Worm (Caenorhabditis elegans): ENCODE data around the gene twk-26.

Gene twk-26

DNA sequence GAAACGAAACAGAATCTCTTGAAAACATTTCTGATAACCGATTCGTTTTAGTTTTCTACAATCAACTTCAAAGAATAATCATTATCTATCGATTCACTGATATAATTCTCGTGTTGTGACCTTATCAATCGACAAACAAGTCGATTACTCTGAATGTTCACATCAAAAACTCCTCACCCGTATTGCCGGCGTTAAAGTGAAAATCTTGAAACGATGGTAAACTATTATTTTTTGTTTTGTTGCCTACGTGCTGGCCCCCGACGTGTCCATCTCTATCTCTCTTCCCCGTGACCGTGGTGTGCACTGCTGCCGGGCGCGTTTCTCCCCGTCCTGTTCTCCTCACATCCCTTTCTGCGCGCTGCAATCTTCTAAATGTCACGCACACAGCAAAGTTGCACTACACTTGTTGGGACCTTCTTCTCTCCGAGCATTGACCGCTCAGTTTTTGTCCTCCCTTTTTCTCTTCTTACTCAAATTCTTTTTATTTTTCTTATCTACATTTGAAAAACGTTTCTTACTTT lies 35.3 kb upstream of the twk-26 start (continued):
- TF ChIP-seq spr-1 (tag; optimal IDR thresholded peaks at IDR 0.05) (no peak), mxl-3 (GFP tag; optimal IDR thresholded peaks at IDR 0.05) (peak; percentile 21), mep-1 (tag; optimal IDR thresholded peaks at IDR 0.05) (peak; percentile 69), unc-130 (GFP tag; optimal IDR thresholded peaks at IDR 0.05) (no peak)

DNA sequence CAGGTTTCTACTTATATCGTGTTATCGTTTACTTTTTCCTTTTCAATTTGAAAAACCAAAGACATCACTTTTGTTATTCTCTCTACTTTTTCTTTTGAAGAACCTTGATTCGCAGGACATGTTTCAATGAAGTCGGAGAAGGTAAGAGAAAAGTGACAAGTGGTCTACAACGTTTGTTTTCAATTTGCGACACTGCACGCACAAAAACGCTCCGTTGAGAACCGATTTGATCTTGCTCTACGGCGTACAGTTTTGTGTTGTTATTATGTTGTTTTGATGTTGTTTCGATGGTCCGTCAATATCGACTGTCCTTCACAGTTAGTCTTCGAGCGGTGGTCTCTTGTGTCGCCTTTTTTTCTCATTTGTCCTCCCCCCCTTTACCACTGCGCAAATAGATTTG lies 34.8 kb upstream of the twk-26 start, which contains the start of gene pccb-1:
pccb-1 (plus strand) TSS at position 127 of the 400 bp plus-strand sequence.
- TF ChIP-seq sdz-12 (GFP tag; optimal IDR thresholded peaks at IDR 0.05), result no peak
- TF ChIP-seq tag-97 (GFP tag; IDR thresholded peaks at IDR 0.05), result no peak
- TF ChIP-seq ceh-62 (tag; optimal IDR thresholded peaks at IDR 0.05), result no peak

DNA sequence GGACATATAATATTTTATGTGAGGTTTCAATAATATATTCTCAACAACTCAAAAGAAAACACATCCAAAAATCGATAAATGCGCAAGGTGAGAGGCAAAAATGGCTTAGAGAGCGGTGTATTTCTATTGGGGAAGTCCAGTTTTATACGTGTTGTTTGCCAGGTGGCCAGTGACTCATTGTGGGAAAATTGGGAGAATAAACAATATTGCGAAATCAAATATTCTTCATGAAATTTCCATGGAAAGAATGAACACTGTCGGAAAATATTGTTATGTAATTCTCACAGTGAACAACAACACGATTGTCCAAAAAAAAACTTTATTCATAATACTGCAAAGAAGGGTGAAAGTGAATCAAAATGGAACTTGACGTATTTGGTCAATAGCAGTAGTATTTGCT lies 33.0 kb upstream of the twk-26 start:
- TF ChIP-seq ztf-11 (tag; optimal IDR thresholded peaks at IDR 0.05), result no peak
- no peak for TF ChIP-seq zfp-3 (GFP tag; conservative IDR thresholded peaks at IDR 0.05)

DNA sequence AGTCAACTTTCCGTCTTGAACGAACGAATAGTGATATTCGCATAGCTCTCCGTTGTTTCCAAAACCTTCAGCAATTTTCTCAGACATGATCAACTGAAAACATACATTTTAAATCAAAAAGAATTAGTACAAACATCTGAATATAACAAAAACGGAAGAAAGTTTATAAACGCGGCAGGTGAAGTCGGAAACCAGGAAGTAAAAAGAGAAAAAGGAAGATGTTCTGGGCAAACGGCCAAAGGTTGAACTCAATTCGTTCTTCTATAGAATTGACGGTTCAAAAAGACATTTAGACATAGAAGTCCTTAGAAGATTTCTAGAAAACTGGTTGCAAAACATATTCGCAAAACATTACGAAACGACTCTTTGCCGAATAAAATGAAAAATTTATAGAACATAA lies 32.6 kb upstream of the twk-26 start, which contains the start of gene F52E4.5:
F52E4.5 (minus strand) TSS at position 101 of the 400 bp plus-strand sequence.
- TF ChIP-seq dmd-9 (GFP tag; IDR thresholded peaks at IDR 0.05) (no peak), lin-1 (GFP tag; IDR thresholded peaks at IDR 0.05) (no peak), snpc-1.2 (GFP tag; IDR thresholded peaks at IDR 0.05) (no peak), nhr-102 (tag; optimal IDR thresholded peaks at IDR 0.05) (no peak), saeg-2 (GFP tag; IDR thresholded peaks at IDR 0.05) (no peak), mdt-29 (GFP tag; IDR thresholded peaks at IDR 0.05) (no peak), egl-27 (tag; optimal IDR thresholded peaks at IDR 0.05) (no peak), ceh-44 (GFP tag; IDR thresholded peaks at IDR 0.05) (no peak), mxl-3 (GFP tag; optimal IDR thresholded peaks at IDR 0.05) (no peak), jun-1 (tag; optimal IDR thresholded peaks at IDR 0.05) (no peak), nhr-41 (GFP tag; IDR thresholded peaks at IDR 0.05) (no peak), nhr-10 (tag; optimal IDR thresholded peaks at IDR 0.05) (no peak), snpc-4 (tag; optimal IDR thresholded peaks at IDR 0.05) (no peak), madf-5 (GFP tag; IDR thresholded peaks at IDR 0.05) (no peak), tra-1 (GFP tag; IDR thresholded peaks at IDR 0.05) (no peak)

DNA sequence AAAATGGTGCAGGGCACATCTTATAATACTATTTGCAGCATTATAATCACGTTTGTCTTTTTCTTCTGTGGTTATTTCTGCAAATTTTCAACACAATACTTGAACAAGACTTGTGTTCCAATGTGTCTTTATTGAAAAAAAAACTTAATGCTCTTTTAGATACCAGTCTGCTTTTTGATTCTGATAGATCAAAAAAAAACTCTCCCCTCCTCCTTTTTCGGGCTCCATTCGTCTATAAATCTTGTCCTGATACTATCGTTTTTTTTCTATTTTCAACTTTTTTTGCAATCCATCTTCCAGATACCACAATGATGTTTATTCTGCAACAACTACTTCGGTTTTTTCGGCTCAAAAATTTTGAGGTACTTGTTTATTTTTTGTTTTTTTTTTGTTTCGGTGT lies 26.2 kb upstream of the twk-26 start, which contains the start of gene twk-16:
twk-16 (plus strand) TSS at position 301 of the 400 bp plus-strand sequence.
- TF ChIP-seq nhr-76 (tag; optimal IDR thresholded peaks at IDR 0.05) (no peak), mes-2 (tag; optimal IDR thresholded peaks at IDR 0.05; ENCODE audit: poor library complexity, severe bottlenecking) (no peak), snpc-1.2 (GFP tag; IDR thresholded peaks at IDR 0.05) (no peak), nhr-237 (tag; optimal IDR thresholded peaks at IDR 0.05) (no peak), lin-38 (GFP tag; IDR thresholded peaks at IDR 0.05) (no peak), hlh-30 (tag; optimal IDR thresholded peaks at IDR 0.05; ENCODE audit: insufficient read depth) (no peak), spr-1 (tag; optimal IDR thresholded peaks at IDR 0.05) (no peak), spr-3 (GFP tag; optimal IDR thresholded peaks at IDR 0.05) (no peak), F44E2.7 (GFP tag; IDR thresholded peaks at IDR 0.05) (no peak), madf-9 (GFP tag; conservative IDR thresholded peaks at IDR 0.05) (no peak), daf-16 (GFP tag; optimal IDR thresholded peaks at IDR 0.05) (no peak), daf-16 (tag; optimal IDR thresholded peaks at IDR 0.05) (no peak)

DNA sequence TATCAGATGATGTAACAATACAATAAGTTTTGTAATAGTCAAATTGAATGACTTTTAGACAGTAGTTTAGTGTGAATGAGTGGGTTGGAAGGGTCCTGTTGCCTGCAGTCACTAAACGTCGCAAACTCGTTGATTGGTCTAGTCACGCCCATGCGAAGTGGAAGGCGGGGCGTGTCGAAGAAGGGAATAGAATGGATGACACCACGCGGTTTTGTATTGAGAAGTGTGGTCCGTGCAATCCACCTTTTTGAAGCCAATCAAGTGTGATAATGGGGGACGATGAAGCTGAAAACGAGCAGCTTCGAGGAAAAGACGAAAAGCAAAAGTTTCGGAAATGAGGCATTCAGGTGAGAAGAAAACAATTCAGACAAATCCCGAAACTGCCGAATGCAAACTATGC lies 15.7 kb upstream of the twk-26 start, which contains the start of gene ceh-31:
ceh-31 (minus strand) TSS at position 101 of the 400 bp plus-strand sequence.
- TF ChIP-seq zag-1 (tag; optimal IDR thresholded peaks at IDR 0.05) (no peak), D1046.2 (GFP tag; IDR thresholded peaks at IDR 0.05) (no peak)
